Worm (Caenorhabditis elegans): ENCODE measurements around the gene srbc-16.

DNA sequence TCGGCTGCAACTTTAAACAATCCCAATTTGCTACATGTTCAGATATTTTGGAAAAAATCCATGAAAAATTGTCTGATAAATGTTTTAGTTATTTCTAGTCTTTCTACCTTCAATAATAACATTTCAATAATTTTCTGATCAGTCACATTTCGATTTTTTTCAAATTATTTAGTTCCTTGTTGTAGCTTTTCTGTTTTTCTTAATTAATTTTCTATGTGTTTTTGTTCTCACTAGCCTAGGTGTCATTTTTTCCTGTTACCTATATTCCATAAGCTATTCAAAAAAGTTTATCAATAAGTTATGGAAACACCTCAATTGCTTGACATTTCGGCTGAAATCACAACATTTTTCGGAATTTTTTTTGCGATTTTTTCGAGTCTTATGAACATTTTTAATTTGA, 28.6 kb upstream of the srbc-16 start, which contains the start of gene srbc-23:
- no peak for TF ChIP-seq ref-1 (GFP tag; conservative IDR thresholded peaks at IDR 0.05)
- no peak for TF ChIP-seq klf-2 (GFP tag; conservative IDR thresholded peaks at IDR 0.05)
- TF ChIP-seq tab-1 (GFP tag; IDR thresholded peaks at IDR 0.05), result no peak
- TF ChIP-seq cog-1 (tag; optimal IDR thresholded peaks at IDR 0.05), result no peak

Measured in whole organism, midembryonic.